Worm (Caenorhabditis elegans): ENCODE measurements around the gene spas-1.
A peak's percentile ranks its signal among the peaks of the same experiment; 100 is the strongest.

The spas-1 gene

DNA sequence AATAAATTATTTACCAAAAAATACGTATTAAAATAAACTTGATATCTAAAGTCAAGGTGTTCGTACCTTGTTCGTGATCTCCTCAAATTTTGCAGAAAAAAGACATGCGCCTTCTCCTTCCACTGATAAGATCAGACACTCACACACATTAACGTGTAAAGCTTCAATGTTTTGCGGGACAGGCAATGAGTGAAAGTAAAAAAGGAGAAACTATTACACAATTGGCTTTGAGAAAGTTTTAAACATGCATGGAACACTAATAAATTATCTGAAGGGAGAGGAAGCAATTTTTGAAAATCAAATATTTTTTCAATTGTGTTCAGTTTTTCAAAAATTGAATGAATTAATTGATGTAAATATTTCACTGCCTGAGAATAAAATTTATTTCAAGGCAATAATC lies 49.4 kb downstream of the spas-1 start:
- peak; percentile 33 for TF ChIP-seq nhr-48 (tag; optimal IDR thresholded peaks at IDR 0.05)
- no peak for TF ChIP-seq unc-39 (tag; optimal IDR thresholded peaks at IDR 0.05)
- TF ChIP-seq Y75B8A.6 (GFP tag; IDR thresholded peaks at IDR 0.05), result no peak
- no peak for TF ChIP-seq snpc-4 (tag; optimal IDR thresholded peaks at IDR 0.05)
- TF ChIP-seq ama-1 (optimal IDR thresholded peaks at IDR 0.05), result no peak
- no peak for TF ChIP-seq nhr-25 (tag; optimal IDR thresholded peaks at IDR 0.05; ENCODE audit: borderline replicate concordance, insufficient read depth)
- TF ChIP-seq daf-16 (GFP tag; optimal IDR thresholded peaks at IDR 0.05), result no peak
- no peak for TF ChIP-seq daf-16 (tag; optimal IDR thresholded peaks at IDR 0.05)
- TF ChIP-seq nhr-11 (tag; optimal IDR thresholded peaks at IDR 0.05), result no peak
- no peak for TF ChIP-seq mes-2 (tag; optimal IDR thresholded peaks at IDR 0.05; ENCODE audit: poor library complexity, severe bottlenecking)

- TF ChIP-seq unc-62 (GFP tag; optimal IDR thresholded peaks at IDR 0.05 in 1 of 2) (peak in 1 of 2 experiments; percentile 1), unc-62 (tag; optimal IDR thresholded peaks at IDR 0.05) (no peak), tra-1 (GFP tag; IDR thresholded peaks at IDR 0.05) (0 out of 2 replicates have a peak, but pooled peaks have one; percentile 15), hmg-1.1 (GFP tag; IDR thresholded peaks at IDR 0.05) (peak; percentile 39; the same call in 1 of the 2 replicates), ctbp-1 (GFP tag; IDR thresholded peaks at IDR 0.05) (0 out of 2 replicates have a peak, but pooled peaks have one; percentile 34), lin-13 (GFP tag; optimal IDR thresholded peaks at IDR 0.05) (no peak)
Observed at ce11 chrV:9225675-9226144, 50.1 kb downstream of the spas-1 start, which contains the start of gene F07C3.2. Gene F07C3.2 (plus strand): TSS chrV:9226094.

Measured in whole organism, L4 larva.